Worm (Caenorhabditis elegans) whole organism, early embryonic: ENCODE data around the gene slfl-4.

Experiments used
- F13C5.2 ChIP-seq: sonication (generic microtip); optimal IDR thresholded peaks from 2 replicates; lab custom pipeline; 2017; ENCODE audit warnings: mild to moderate bottlenecking, missing genetic modification characterization, inconsistent platforms, missing compliant biosample characterization
- ama-1 ChIP-seq: fragments of 150-350 bp; optimal IDR thresholded peaks from 2 replicates; lab custom pipeline; 2014

ce11 chrIV:5266474-5266873 is 7.9 kb upstream of the slfl-4 start, which contains the start of gene F36H12.5:
- TF ChIP-seq F13C5.2 (tag; lab: Kevin White, UChicago) (no peak), ama-1 (lab: Kevin White, UChicago) (no peak)
